Worm (Caenorhabditis elegans): ENCODE data around the gene vha-11.
A peak's percentile ranks its signal among the peaks of the same experiment; 100 is the strongest.

The vha-11 gene

DNA sequence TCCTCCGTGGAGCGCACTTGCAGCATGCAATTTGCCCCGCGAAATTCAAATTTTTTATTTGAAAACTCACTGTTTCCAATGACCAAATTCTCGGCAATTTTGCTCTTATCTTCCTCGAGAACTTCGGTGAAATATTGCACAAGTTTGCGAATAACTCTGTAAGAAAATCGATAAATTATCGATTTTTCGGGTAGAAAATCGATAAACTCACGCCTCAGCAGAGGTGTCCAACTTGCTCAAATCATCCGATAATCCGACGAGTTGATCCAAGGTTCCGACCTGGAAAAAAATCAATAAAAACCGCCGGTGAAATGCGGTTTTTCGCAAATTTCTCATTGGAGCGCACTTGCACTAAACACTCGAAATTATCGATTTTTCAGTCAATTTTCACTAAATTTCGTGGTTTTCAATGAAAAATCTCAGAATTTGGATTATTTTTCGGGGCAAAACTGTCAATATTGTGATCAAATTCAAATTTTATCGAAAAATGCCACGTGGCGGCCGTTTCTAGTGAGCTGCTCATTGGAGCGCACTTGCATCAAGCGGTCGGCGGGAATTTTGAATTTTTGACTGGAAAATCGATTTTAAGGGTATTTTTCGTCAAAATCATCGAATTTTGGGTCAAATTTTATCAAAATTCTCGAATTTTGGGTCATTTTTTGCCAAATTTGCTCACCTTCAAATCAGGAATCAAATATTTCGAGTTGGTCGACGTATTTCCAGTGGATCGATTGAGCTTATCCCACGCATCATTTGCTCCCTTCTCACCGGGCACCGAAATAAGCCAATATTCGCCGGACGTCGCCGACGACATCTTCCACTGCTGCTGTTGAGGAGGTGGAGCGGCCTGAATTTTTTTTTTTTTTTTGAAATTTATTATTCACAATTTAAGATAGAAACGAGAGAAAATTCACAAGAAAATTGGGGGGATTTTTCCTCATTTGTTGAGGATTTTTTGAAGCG is at the start of gene vha-11:
TSS of gene vha-11 (minus strand) at position 847 of the 963 bp plus-strand sequence.
- TF ChIP-seq ref-1 (GFP tag; conservative IDR thresholded peaks at IDR 0.05) (no peak), flt-1 (GFP tag; IDR thresholded peaks at IDR 0.05) (no peak), T22C8.4 (GFP tag; IDR thresholded peaks at IDR 0.05) (peak; percentile 82), med-1 (GFP tag; optimal IDR thresholded peaks at IDR 0.05; ENCODE audit: insufficient read depth) (no peak), ztf-29 (GFP tag; IDR thresholded peaks at IDR 0.05) (no peak), cog-1 (tag; optimal IDR thresholded peaks at IDR 0.05) (no peak), klf-2 (GFP tag; conservative IDR thresholded peaks at IDR 0.05) (no peak)

DNA sequence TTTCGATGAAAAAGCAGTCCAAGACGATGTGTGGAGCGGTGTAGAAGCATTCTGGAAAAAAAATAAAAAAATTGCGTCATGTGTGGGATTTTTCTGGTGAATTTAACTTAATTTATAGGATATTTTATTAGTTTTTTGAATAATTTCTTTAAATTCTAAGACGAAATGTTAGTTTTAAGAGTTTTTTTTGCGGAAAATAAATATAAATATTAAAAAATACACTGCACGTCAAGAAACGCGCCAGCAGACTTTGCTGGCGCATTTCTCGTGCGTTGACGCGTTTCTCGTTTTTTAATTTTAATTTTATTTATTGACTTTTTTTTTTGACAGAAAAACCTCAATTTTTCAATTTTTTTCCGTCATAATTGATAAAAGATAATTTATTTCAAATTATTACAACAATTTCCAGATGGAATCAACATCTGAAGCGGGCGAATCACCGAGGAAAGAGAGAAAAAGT is 34.5 kb upstream of the vha-11 start, which contains the start of the genes ppgn-1 and tftc-1:
TSS of gene ppgn-1 (minus strand) at position 51 of the 460 bp plus-strand sequence.
TSS of gene tftc-1 (plus strand) at position 410 of the 460 bp plus-strand sequence.
- TF ChIP-seq T22C8.4 (GFP tag; IDR thresholded peaks at IDR 0.05) (no peak), tab-1 (GFP tag; IDR thresholded peaks at IDR 0.05) (no peak), cog-1 (tag; optimal IDR thresholded peaks at IDR 0.05) (no peak), med-1 (GFP tag; optimal IDR thresholded peaks at IDR 0.05; ENCODE audit: insufficient read depth) (no peak), ztf-29 (GFP tag; IDR thresholded peaks at IDR 0.05) (no peak), ref-1 (GFP tag; conservative IDR thresholded peaks at IDR 0.05) (no peak), ztf-23 (GFP tag; IDR thresholded peaks at IDR 0.05) (no peak), klf-2 (GFP tag; conservative IDR thresholded peaks at IDR 0.05) (no peak), flt-1 (GFP tag; IDR thresholded peaks at IDR 0.05) (no peak)

DNA sequence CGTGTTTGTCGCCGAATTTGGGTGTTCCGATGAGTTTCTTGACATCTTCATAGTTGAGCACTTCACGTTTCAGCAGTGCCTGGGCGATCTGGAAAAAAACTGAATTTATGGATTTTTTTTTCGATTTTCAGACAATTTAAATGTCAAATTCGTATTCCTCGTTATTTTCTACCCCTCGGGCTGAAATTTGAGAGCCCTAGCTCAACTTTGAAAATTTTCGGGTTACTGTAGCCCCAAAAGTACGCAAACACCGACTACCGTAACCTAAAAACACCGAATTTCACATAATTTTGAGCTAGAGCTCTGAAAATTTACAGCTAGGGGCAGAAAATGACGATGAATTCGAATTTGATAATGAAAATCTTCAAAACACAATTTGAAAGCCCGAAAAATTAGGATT is 19.6 kb upstream of the vha-11 start:
- no peak for TF ChIP-seq flt-1 (GFP tag; IDR thresholded peaks at IDR 0.05)

DNA sequence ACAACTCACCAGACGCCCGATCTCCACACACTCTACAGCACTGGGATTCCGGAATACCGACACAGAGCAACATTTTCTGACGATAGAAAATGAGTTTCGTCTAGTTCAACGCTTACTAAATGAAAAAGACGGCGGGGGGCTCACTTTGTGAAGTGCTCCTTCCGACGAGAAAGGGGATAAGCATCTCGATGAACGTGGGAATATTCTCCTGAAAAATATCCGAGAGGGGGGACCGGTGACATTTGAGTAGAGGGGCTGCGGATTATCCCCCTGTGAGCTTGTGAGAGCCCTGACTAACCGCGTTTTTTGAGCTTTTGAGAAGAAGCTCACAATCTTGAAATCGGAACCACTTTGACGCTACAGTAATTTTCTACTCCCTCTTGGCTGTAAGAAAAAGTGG is 15.2 kb upstream of the vha-11 start, which contains the start of gene nhr-236:
TSS of gene nhr-236 (minus strand) at position 101 of the 400 bp plus-strand sequence.
- TF ChIP-seq cog-1 (tag; optimal IDR thresholded peaks at IDR 0.05) (no peak), flt-1 (GFP tag; IDR thresholded peaks at IDR 0.05) (no peak), med-1 (GFP tag; optimal IDR thresholded peaks at IDR 0.05; ENCODE audit: insufficient read depth) (no peak)

DNA sequence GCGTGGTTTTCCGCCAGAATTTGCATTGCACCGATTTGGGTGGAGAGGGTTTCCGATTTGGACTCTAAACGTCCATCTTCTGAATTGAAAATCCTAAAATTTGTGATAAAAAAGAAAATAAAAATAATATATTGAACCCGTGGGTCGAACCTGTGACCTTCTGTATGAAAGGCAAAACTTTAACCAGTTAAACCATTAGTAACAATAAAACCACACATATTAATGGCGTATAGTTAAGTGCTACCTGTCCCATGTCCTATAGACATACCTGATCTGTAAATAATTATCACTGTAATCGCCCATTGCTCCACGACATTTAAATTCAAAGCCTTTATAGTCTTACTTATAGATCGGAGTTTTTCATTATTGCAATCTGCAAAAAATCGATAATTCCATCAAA is 12.9 kb upstream of the vha-11 start:
- no peak for TF ChIP-seq ztf-23 (GFP tag; IDR thresholded peaks at IDR 0.05)

DNA sequence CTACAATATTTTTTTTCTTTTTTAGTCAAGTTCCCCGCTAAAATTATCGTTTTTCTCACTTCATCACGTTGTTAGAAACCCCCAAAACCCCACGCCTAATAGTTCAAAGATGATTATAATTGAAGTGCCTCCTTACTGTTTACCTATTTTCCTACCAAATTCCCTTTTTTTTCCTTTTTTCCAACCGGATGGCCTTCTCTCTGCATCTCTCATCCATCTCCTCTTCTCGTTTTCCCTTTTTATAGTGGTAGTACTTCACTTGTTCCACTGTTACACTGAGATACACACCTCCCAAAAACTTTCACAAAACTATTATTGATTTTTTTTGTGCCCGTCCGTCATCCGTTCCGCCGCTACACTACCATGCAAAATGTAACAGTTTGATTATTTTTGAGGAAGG is 8.6 kb upstream of the vha-11 start, which contains the start of gene nsy-4:
TSS of gene nsy-4 (plus strand) at position 274 of the 400 bp plus-strand sequence.
- no peak for TF ChIP-seq ref-1 (GFP tag; conservative IDR thresholded peaks at IDR 0.05)
- no peak for TF ChIP-seq klf-2 (GFP tag; conservative IDR thresholded peaks at IDR 0.05)
- no peak for TF ChIP-seq med-1 (GFP tag; optimal IDR thresholded peaks at IDR 0.05; ENCODE audit: insufficient read depth)
- no peak for TF ChIP-seq cog-1 (tag; optimal IDR thresholded peaks at IDR 0.05)
- TF ChIP-seq ztf-29 (GFP tag; IDR thresholded peaks at IDR 0.05) = no peak
- TF ChIP-seq tab-1 (GFP tag; IDR thresholded peaks at IDR 0.05) = no peak
- TF ChIP-seq flt-1 (GFP tag; IDR thresholded peaks at IDR 0.05) = no peak
- TF ChIP-seq ztf-23 (GFP tag; IDR thresholded peaks at IDR 0.05) = no peak
- no peak for TF ChIP-seq T22C8.4 (GFP tag; IDR thresholded peaks at IDR 0.05)

DNA sequence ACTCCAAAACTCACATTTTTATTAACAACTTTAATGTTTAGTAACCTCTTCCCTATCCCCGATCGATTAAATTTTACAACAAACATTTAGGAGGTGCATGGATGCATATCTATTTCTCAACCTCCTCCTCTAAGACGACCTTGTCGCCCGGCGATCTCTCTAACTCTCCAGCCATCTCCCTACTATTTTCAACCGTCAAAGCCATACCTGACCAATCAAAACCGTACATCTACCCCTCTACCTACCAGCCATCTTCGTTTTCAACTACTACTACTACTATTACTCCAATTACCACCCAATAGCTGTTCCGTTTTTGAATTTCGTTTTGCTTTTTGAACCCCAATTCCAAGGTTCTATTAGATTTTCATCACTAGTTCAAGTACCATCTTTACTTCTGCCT is 7.2 kb upstream of the vha-11 start:
- TF ChIP-seq tab-1 (GFP tag; IDR thresholded peaks at IDR 0.05) (no peak), T22C8.4 (GFP tag; IDR thresholded peaks at IDR 0.05) (no peak), klf-2 (GFP tag; conservative IDR thresholded peaks at IDR 0.05) (no peak), flt-1 (GFP tag; IDR thresholded peaks at IDR 0.05) (no peak), ref-1 (GFP tag; conservative IDR thresholded peaks at IDR 0.05) (no peak), cog-1 (tag; optimal IDR thresholded peaks at IDR 0.05) (no peak), med-1 (GFP tag; optimal IDR thresholded peaks at IDR 0.05; ENCODE audit: insufficient read depth) (no peak), ztf-29 (GFP tag; IDR thresholded peaks at IDR 0.05) (no peak), ztf-23 (GFP tag; IDR thresholded peaks at IDR 0.05) (no peak)

DNA sequence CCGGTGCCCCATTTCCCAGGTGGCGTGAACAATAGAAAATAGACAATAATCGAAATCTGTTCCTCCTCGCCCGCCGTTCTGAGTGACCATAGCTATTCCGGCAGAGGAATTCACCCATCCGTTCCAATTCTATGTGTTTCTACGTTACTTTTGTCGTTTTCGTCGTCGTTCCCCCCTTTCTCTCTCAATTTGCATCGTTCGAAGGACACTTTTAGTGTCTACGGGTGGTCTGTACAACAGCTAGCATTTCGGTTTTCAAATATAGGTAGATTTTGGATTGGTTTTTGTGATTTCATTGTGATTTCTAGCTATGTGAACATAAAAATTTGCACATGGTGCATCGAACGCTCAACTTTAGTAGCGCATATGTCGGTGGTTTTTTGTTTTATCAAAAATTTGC is 5.6 kb upstream of the vha-11 start:
- no peak for TF ChIP-seq ztf-23 (GFP tag; IDR thresholded peaks at IDR 0.05)
- TF ChIP-seq cog-1 (tag; optimal IDR thresholded peaks at IDR 0.05) = no peak

DNA sequence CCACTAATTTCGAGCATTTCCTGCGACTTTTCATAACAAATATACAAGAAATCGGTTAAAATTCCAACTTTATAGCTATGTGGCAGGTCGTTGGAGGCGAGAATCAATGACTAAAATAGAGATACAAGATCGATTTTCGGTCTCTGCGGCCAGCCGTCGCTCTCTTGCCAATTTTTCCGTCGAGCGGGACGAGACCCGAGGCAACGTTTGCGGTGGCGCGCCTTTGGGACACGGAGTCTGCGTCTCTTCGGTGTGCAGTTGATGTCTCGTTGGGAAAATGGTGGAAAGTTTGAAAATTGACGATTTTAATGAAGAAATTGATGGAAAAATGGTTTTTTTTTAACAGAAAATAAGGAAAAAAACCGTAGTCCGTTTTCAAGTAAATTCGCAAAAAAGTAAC is 2.4 kb upstream of the vha-11 start:
- TF ChIP-seq tab-1 (GFP tag; IDR thresholded peaks at IDR 0.05) (no peak), ztf-23 (GFP tag; IDR thresholded peaks at IDR 0.05) (no peak), T22C8.4 (GFP tag; IDR thresholded peaks at IDR 0.05) (no peak), med-1 (GFP tag; optimal IDR thresholded peaks at IDR 0.05; ENCODE audit: insufficient read depth) (no peak), flt-1 (GFP tag; IDR thresholded peaks at IDR 0.05) (no peak), ztf-29 (GFP tag; IDR thresholded peaks at IDR 0.05) (no peak), klf-2 (GFP tag; conservative IDR thresholded peaks at IDR 0.05) (no peak), cog-1 (tag; optimal IDR thresholded peaks at IDR 0.05) (no peak), ref-1 (GFP tag; conservative IDR thresholded peaks at IDR 0.05) (no peak)

DNA sequence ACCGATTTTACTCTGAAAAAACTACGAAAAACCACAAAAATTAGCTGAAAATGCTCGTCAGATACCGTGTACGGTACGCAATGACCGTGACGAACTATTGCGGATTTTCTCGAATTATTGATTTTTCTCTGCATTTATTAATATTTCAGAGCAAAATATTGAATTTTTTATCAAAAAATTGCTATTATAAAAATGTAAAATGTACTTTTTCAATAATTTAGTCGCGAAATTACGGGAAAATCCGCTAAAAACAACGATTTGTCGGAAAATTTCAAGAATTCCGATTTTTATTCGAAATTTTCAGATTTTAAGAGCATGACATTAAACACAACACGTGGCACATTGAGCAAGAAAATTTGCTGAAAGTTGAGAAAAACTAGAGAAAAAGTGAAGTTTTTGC is 1.9 kb upstream of the vha-11 start, which contains the start of gene Y38F2AL.12:
TSS of gene Y38F2AL.12 (plus strand) at position 301 of the 400 bp plus-strand sequence.
- no peak for TF ChIP-seq klf-2 (GFP tag; conservative IDR thresholded peaks at IDR 0.05)
- no peak for TF ChIP-seq flt-1 (GFP tag; IDR thresholded peaks at IDR 0.05)
- TF ChIP-seq ztf-23 (GFP tag; IDR thresholded peaks at IDR 0.05) = no peak
- TF ChIP-seq med-1 (GFP tag; optimal IDR thresholded peaks at IDR 0.05; ENCODE audit: insufficient read depth) = no peak
- TF ChIP-seq tab-1 (GFP tag; IDR thresholded peaks at IDR 0.05) = no peak
- TF ChIP-seq T22C8.4 (GFP tag; IDR thresholded peaks at IDR 0.05) = no peak
- no peak for TF ChIP-seq ref-1 (GFP tag; conservative IDR thresholded peaks at IDR 0.05)
- no peak for TF ChIP-seq cog-1 (tag; optimal IDR thresholded peaks at IDR 0.05)
- TF ChIP-seq ztf-29 (GFP tag; IDR thresholded peaks at IDR 0.05) = no peak
